Worm (Caenorhabditis elegans) whole organism, L4/young adult: Measurements from ENCODE around the gene C33E10.1.

Source experiments
- W03F9.2 ChIP-seq: fragments of 150-350 bp; optimal IDR thresholded peaks from 2 replicates; lab custom pipeline; 2014; ENCODE audit warnings: missing biosample characterization, missing genetic modification characterization
- dao-5 ChIP-seq: sonication (generic microtip); optimal IDR thresholded peaks from 2 replicates; lab custom pipeline; 2016; ENCODE audit warnings: missing genotype, missing genetic modification characterization, moderate library complexity, missing compliant biosample characterization
- him-1 ChIP-seq: sonication (generic microtip); optimal IDR thresholded peaks from 2 replicates; lab custom pipeline; 2016; ENCODE audit warnings: missing genotype, missing genetic modification reagents, missing genetic modification characterization, missing compliant biosample characterization

DNA sequence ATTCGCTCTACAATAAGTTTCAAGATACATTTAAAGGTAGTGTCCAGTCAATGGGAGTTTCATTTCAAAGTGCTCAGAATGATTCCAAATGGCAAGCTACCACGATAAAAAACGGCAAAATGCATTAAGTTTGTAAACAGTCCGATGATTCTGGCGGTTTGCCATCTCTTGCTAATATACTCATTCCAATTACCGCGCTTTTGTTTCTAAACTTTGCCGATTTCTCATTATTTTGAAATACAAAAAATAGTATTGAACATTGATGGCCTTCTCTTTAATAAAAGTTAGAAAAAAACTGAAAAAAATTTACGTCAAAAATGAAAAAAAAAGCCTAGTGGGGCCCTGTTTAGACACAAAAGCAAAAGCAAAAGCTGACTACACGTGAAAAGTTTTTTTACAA, 11.0 kb upstream of the C33E10.1 start:
- TF ChIP-seq dao-5 (tag; lab: Kevin White, UChicago) (no peak), him-1 (tag; lab: Kevin White, UChicago) (no peak), W03F9.2 (no peak)
